Worm (Caenorhabditis elegans) whole organism, midembryonic: ENCODE data around the gene F56C9.8.

Experiments used
- T22C8.4 ChIP-seq: fragments of 200-800 bp; sonication (Bioruptor generic); IDR thresholded peaks from 2 replicates; pipeline ENCODE4 v1.3.6; 2022; ENCODE audit warnings: missing genetic modification characterization, missing compliant biosample characterization
- cog-1 ChIP-seq: sonication (generic microtip); optimal IDR thresholded peaks from 2 replicates; lab custom pipeline; 2016; ENCODE audit warnings: missing genetic modification characterization, missing compliant biosample characterization
- flt-1 ChIP-seq: fragments of 200-800 bp; sonication (Bioruptor generic); IDR thresholded peaks from 2 replicates; pipeline ENCODE4 v1.3.6; 2022; ENCODE audit warnings: missing genetic modification characterization, missing compliant biosample characterization
- klf-2 ChIP-seq: fragments of 200-800 bp; sonication (Bioruptor generic); conservative IDR thresholded peaks from 2 replicates; pipeline ENCODE4 v1.3.6; 2022; ENCODE audit warnings: missing genetic modification reagents, missing genetic modification characterization, missing compliant biosample characterization
- med-1 ChIP-seq: sonication (generic microtip); optimal IDR thresholded peaks from 2 replicates; lab custom pipeline; 2017; ENCODE audit warnings: missing genetic modification characterization, mild to moderate bottlenecking, missing compliant biosample characterization, antibody characterized with exemption, missing genetic modification reagents; ENCODE audit not compliant: insufficient read depth
- ref-1 ChIP-seq: fragments of 200-800 bp; sonication (Bioruptor generic); conservative IDR thresholded peaks from 2 replicates; pipeline ENCODE4 v1.3.6; 2022; ENCODE audit warnings: missing genetic modification reagents, missing genetic modification characterization, missing compliant biosample characterization
- tab-1 ChIP-seq: fragments of 200-800 bp; sonication (Bioruptor generic); IDR thresholded peaks from 2 replicates; pipeline ENCODE4 v1.3.6; 2022; ENCODE audit warnings: missing genetic modification characterization, missing compliant biosample characterization
- ztf-23 ChIP-seq: fragments of 200-800 bp; sonication (Bioruptor generic); IDR thresholded peaks from 2 replicates; pipeline ENCODE4 v1.3.6; 2022; ENCODE audit warnings: missing genetic modification reagents, missing genetic modification characterization, missing compliant biosample characterization
- ztf-29 ChIP-seq: fragments of 200-800 bp; sonication (Bioruptor generic); IDR thresholded peaks from 2 replicates; pipeline ENCODE4 v1.3.6; 2022; ENCODE audit warnings: missing genetic modification reagents, missing genetic modification characterization, missing compliant biosample characterization

- TF ChIP-seq ref-1 (GFP tag; lab: Robert Waterston, UW) = no peak
- no peak for TF ChIP-seq flt-1 (GFP tag; lab: Robert Waterston, UW)
- TF ChIP-seq klf-2 (GFP tag; lab: Robert Waterston, UW) = no peak
- no peak for TF ChIP-seq ztf-23 (GFP tag; lab: Robert Waterston, UW)
- no peak for TF ChIP-seq ztf-29 (GFP tag; lab: Robert Waterston, UW)
- TF ChIP-seq med-1 (GFP tag; lab: Kevin White, UChicago) = no peak
- TF ChIP-seq cog-1 (tag; lab: Kevin White, UChicago) = no peak
- TF ChIP-seq tab-1 (GFP tag; lab: Robert Waterston, UW) = no peak
- no peak for TF ChIP-seq T22C8.4 (GFP tag; lab: Robert Waterston, UW)
Observed at ce11 chrIII:7305649-7305977, 13.7 kb downstream of the F56C9.8 start.
